Fruit fly (Drosophila melanogaster) whole organism, wandering third instar larva: ENCODE data around the gene CG1227.

Experiments
- Abd-B ChIP-seq: fragments of >200 bp; optimal IDR thresholded peaks from 2 replicates; lab custom pipeline; 2017; ENCODE audit warnings: missing biosample characterization, missing genetic modification characterization
- CrebA ChIP-seq: fragments of 200-800 bp; sonication (Bioruptor generic); optimal IDR thresholded peaks from 2 replicates; lab custom pipeline; 2016; ENCODE audit warnings: missing biosample characterization, mild to moderate bottlenecking, missing genetic modification characterization, borderline replicate concordance
- Dfd ChIP-seq: fragments of >200 bp; optimal IDR thresholded peaks from 2 replicates; lab custom pipeline; 2017; ENCODE audit warnings: missing biosample characterization, missing genetic modification characterization
- OdsH ChIP-seq: fragments of 200-800 bp; sonication (Bioruptor generic); optimal IDR thresholded peaks from 2 replicates; lab custom pipeline; 2016; ENCODE audit warnings: missing biosample characterization, mild to moderate bottlenecking, missing genetic modification characterization
- br ChIP-seq: fragments of 200-800 bp; sonication (Bioruptor generic); optimal IDR thresholded peaks from 2 replicates; lab custom pipeline; 2016; ENCODE audit warnings: missing biosample characterization, missing genetic modification characterization
- dsf ChIP-seq: sonication (Bioruptor generic); optimal IDR thresholded peaks from 2 replicates; lab custom pipeline; 2016; ENCODE audit warnings: missing biosample characterization, missing genetic modification characterization, borderline replicate concordance
- foxo ChIP-seq, 2 experiments: fragments of 200-800 bp; sonication (Bioruptor generic); optimal IDR thresholded peaks; 2 replicates in 1 of 2; 3 replicates in 1 of 2; lab custom pipeline; 2016 to 2017; ENCODE audit warnings: missing biosample characterization in 2 of 2, missing genetic modification characterization in 2 of 2
- h ChIP-seq: fragments of 200-800 bp; sonication (Bioruptor generic); optimal IDR thresholded peaks from 3 replicates; lab custom pipeline; 2016; ENCODE audit warnings: missing biosample characterization, mild to moderate bottlenecking, missing genetic modification characterization
- jim ChIP-seq: fragments of 175-275, 200-325 bp; sonication (Bioruptor generic); optimal IDR thresholded peaks from 2 replicates; lab custom pipeline; 2016; ENCODE audit warnings: missing biosample characterization, mild to moderate bottlenecking, missing genetic modification characterization
- lola ChIP-seq: fragments of >200 bp; optimal IDR thresholded peaks from 2 replicates; lab custom pipeline; 2017; ENCODE audit warnings: missing biosample characterization, missing genetic modification characterization
- pan ChIP-seq: fragments of >200 bp; optimal IDR thresholded peaks from 2 replicates; lab custom pipeline; 2017
- psq ChIP-seq: fragments of 200-800 bp; sonication (Bioruptor generic); optimal IDR thresholded peaks from 3 replicates; lab custom pipeline; 2017; ENCODE audit warnings: missing biosample characterization, mild to moderate bottlenecking, missing genetic modification characterization, moderate library complexity

DNA sequence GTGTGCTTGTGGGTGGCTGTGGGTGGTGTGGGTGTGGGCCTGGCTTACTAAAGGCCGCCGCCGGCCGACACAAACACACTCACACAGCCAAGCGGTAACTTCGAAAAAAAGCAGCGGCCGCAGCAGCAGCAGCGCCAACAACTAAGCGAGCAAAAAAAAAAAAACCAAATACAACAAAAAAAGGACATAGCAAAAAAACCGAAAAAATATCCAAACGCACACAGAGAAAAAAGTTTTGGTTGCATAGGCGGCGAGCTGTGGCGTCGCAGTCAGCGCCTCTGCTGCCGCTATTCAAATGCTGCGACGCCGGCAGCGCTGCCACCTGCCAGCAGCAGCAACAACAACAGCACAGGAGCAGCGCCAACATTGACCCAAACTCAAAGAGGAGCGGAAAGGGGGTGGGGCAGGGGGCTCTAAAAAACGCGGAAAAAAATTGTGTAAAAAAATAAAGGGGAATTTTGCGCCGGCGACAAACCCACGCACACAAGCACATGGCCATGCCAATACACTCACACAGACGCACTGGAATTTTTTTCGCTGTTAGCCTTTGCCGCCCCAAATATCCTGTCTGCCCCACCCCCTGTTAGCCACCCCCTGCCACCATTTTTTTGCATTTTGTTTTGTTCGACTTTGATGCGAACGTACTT is 32.8 kb upstream of the CG1227 start:
- TF ChIP-seq CrebA = no peak
- no peak for TF ChIP-seq lola (GFP tag; lab: Kevin White, UChicago)
- TF ChIP-seq Dfd = no peak
- TF ChIP-seq br (GFP tag; lab: Kevin White, UChicago) = no peak
- TF ChIP-seq pan (lab: Kevin White, UChicago) = no peak
- TF ChIP-seq OdsH (GFP tag; lab: Kevin White, UChicago) = no peak
- no peak for TF ChIP-seq h
- no peak for TF ChIP-seq Abd-B
- TF ChIP-seq foxo (GFP tag; optimal IDR thresholded peaks at IDR 0.05; lab: Kevin White, UChicago) = no peak
- TF ChIP-seq dsf (GFP tag; lab: Kevin White, UChicago) = no peak
- TF ChIP-seq psq = no peak
- TF ChIP-seq jim (GFP tag; lab: Kevin White, UChicago) = no peak
